Fruit fly (Drosophila melanogaster): Measurements from ENCODE around the gene Hpf1.

Gene Hpf1

DNA sequence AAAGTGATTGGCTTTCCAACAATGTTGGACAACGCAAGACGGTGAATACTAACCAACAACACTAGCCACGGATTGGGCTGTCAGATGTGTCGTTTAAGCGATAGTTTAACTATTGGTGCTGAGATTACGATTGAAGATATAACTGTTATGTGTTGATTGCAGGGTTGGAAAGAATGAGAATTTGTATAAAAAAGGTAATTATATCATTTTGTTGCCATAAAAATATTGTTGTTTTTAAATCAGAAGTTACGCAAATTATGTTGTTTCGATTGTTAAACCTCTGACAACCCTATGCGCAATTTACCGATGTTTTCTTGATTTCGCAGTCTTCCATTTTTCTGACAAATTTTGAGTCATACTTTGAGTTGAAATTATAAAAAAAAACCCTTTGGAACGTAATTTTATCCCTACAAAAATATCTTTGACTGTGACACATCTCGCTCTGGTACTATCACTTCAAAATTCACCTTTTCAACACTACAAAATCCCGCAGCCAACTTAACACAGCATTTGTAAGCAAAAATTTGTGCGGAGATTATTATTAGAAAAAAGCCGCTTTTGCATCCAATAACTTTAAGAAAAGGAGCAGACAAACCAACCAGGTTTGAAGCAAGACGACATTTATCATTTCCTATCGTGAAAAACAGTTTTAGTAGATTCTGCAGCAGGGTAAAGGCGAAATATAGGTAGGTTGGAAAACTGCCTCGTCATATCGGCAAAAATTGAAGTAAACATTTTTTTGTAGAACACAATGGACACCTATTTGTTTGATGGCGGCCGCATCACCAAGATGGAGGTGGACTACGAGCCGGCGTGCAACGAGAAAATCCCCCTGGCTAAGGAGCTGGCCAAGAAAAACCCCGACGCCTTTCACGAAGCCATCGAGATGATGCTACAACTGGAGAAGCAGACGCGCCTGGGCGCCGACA is 2.4 kb upstream of the Hpf1 start, which contains the start of the genes Hat1 and Rpn5 (continued):
- TF ChIP-seq Sry-δ (GFP tag; optimal IDR thresholded peaks at IDR 0.05) (peak; percentile 85), br (optimal IDR thresholded peaks at IDR 0.05) (no peak), slbo (GFP tag; IDR thresholded peaks at IDR 0.05) (peak; percentile 78), CG3281 (GFP tag; optimal IDR thresholded peaks at IDR 0.05) (peak; percentile 80), tin (GFP tag; optimal IDR thresholded peaks at IDR 0.05) (peak; percentile 88), CG4424 (GFP tag; optimal IDR thresholded peaks at IDR 0.05) (peak; percentile 91), NC2α (GFP tag; optimal IDR thresholded peaks at IDR 0.05) (peak; percentile 77), Nf-YB (GFP tag; optimal IDR thresholded peaks at IDR 0.05) (peak; percentile 47), HmgD (GFP tag; optimal IDR thresholded peaks at IDR 0.05) (peak; percentile 88), Lim3 (GFP tag; IDR thresholded peaks at IDR 0.05) (no peak), kay (GFP tag; optimal IDR thresholded peaks at IDR 0.05) (peak; percentile 87), nom (GFP tag; optimal IDR thresholded peaks at IDR 0.05) (peak; percentile 56), CG18262 (tag; optimal IDR thresholded peaks at IDR 0.05) (peak; percentile 75), CG31388 (GFP tag; optimal IDR thresholded peaks at IDR 0.05) (peak; percentile 56), CG9609 (GFP tag; optimal IDR thresholded peaks at IDR 0.05) (peak; percentile 90), CG9932 (GFP tag; IDR thresholded peaks at IDR 0.05) (peak; percentile 88), CG31224 (GFP tag; IDR thresholded peaks at IDR 0.05) (peak; percentile 58), chif (GFP tag; optimal IDR thresholded peaks at IDR 0.05) (peak; percentile 89 to 90), lov (optimal IDR thresholded peaks at IDR 0.05) (no peak), lov (GFP tag; IDR thresholded peaks at IDR 0.05) (no peak), CG1024 (GFP tag; IDR thresholded peaks at IDR 0.05) (no peak), CG8765 (GFP tag; IDR thresholded peaks at IDR 0.05) (0 out of 2 replicates have a peak, but pooled peaks have one; percentile 33), schlank (tag; optimal IDR thresholded peaks at IDR 0.05) (peak; percentile 27), CG8478 (optimal IDR thresholded peaks at IDR 0.05) (no peak), twi (tag; optimal IDR thresholded peaks at IDR 0.05) (peak; percentile 61), CG18476 (GFP tag; optimal IDR thresholded peaks at IDR 0.05) (peak; percentile 84), nerfin-1 (tag; optimal IDR thresholded peaks at IDR 0.05) (peak; percentile 54), CG32532 (GFP tag; IDR thresholded peaks at IDR 0.05) (peak; percentile 77), hkb (optimal IDR thresholded peaks at IDR 0.05) (no peak), hkb (GFP tag; IDR thresholded peaks at IDR 0.05) (peak; percentile 56), ftz-f1 (GFP tag; optimal IDR thresholded peaks at IDR 0.05) (peak; percentile 4), Abd-B (GFP tag; optimal IDR thresholded peaks at IDR 0.05) (peak; percentile 85), ems (GFP tag; optimal IDR thresholded peaks at IDR 0.05) (peak; percentile 90), Mes4 (GFP tag; optimal IDR thresholded peaks at IDR 0.05) (peak; percentile 83), GATAe (GFP tag; conservative IDR thresholded peaks at IDR 0.05) (no peak), CG4404 (GFP tag; IDR thresholded peaks at IDR 0.05) (peak; percentile 83), Mad (GFP tag; optimal IDR thresholded peaks at IDR 0.05) (peak; percentile 88), Hr51 (GFP tag; optimal IDR thresholded peaks at IDR 0.05) (peak; percentile 66 to 76), Side (GFP tag; optimal IDR thresholded peaks at IDR 0.05) (peak; percentile 90), CG5180 (GFP tag; optimal IDR thresholded peaks at IDR 0.05) (no peak), Dad (GFP tag; optimal IDR thresholded peaks at IDR 0.05) (peak; percentile 88), CG12155 (GFP tag; optimal IDR thresholded peaks at IDR 0.05) (peak; percentile 86), luna (GFP tag; optimal IDR thresholded peaks at IDR 0.05) (peak; percentile 80), CG6654 (GFP tag; optimal IDR thresholded peaks at IDR 0.05) (peak; percentile 49), org-1 (GFP tag; optimal IDR thresholded peaks at IDR 0.05) (peak; percentile 48), BtbVII (GFP tag; optimal IDR thresholded peaks at IDR 0.05) (peak; percentile 60), tx (GFP tag; optimal IDR thresholded peaks at IDR 0.05) (peak; percentile 93), CG34224 (GFP tag; IDR thresholded peaks at IDR 0.05; ENCODE audit: partially characterized antibody) (peak; percentile 76), sqz (GFP tag; optimal IDR thresholded peaks at IDR 0.05) (no peak), CG16779 (GFP tag; IDR thresholded peaks at IDR 0.05) (peak; percentile 46; the same call in 1 of the 2 replicates), h (optimal IDR thresholded peaks at IDR 0.05) (no peak)

Measured in whole organism, embryonic.